4 fruit fly cellular contexts compared by ENCODE assay signal in the genomic region with DNA sequence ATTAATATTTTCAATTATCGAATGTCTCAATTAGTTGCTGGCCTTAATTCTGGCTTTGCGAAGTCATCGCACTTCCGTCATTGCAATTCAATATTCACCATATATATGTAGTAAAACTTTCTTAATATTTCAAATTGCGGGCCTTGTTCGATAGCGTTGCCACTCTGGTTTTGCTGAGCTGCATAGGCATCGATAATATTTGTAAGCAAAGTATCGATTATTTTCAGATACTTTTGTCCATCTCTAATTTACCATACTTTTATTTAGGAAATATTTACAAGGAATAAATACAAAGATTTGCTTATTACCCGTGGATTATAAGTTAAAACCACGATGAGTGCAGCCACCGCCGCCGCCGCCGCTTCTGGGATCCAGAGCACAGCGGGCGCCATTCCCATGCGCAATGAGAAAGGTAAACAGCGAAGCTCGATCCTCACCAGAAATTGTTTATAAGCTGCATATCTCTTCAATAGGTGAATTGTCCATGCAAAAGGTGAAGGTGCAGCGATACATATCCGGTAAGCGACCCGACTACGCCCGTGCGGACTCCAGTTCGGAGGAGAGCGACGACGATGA.
A peak's percentile ranks its signal among the peaks of the same experiment; 100 is the strongest.
TF ChIP-seq lines count a peak whose summit lies in the region.

A gene (plus strand): TSS at position 226 of the 576 bp plus-strand sequence.

- TF ChIP-seq CTCF in whole organism, embryonic (GFP tag; optimal IDR thresholded peaks at IDR 0.05; lab: Kevin White, UChicago) = no peak

TF ChIP-seq in whole organism, adult, 20 proteins besides CTCF, POLR2A, EP300 and RAD21:
- TF ChIP-seq CG14711 (tag; optimal IDR thresholded peaks at IDR 0.05; lab: Kevin White, UChicago) (peak; percentile 6), toe (GFP tag; optimal IDR thresholded peaks at IDR 0.05; lab: Kevin White, UChicago) (peak; percentile 9), Mnt (GFP tag; optimal IDR thresholded peaks at IDR 0.05; lab: Kevin White, UChicago) (peak; percentile 0), CG11617 (GFP tag; optimal IDR thresholded peaks at IDR 0.05; lab: Kevin White, UChicago) (no peak), CG33017 (tag; optimal IDR thresholded peaks at IDR 0.05; lab: Kevin White, UChicago) (no peak), bab1 (GFP tag; optimal IDR thresholded peaks at IDR 0.05; lab: Kevin White, UChicago) (peak; percentile 53)
TF ChIP-seq in whole organism, adult: peak in this region for 4.

TF ChIP-seq in whole organism, embryonic, 481 proteins besides CTCF, POLR2A, EP300 and RAD21 (continues in another document):
- TF ChIP-seq esg (GFP tag; conservative IDR thresholded peaks at IDR 0.05; lab: Robert Waterston, UW) (no peak), BEAF-32 (GFP tag; optimal IDR thresholded peaks at IDR 0.05; lab: Kevin White, UChicago) (peak; percentile 84), CG30431 (GFP tag; optimal IDR thresholded peaks at IDR 0.05; lab: Kevin White, UChicago) (no peak), CG2116 (GFP tag; optimal IDR thresholded peaks at IDR 0.05; lab: Kevin White, UChicago) (peak; percentile 96), CG6254 (GFP tag; optimal IDR thresholded peaks at IDR 0.05; lab: Kevin White, UChicago) (no peak), HLH54F (GFP tag; optimal IDR thresholded peaks at IDR 0.05; lab: Kevin White, UChicago) (no peak), Fer3 (tag; optimal IDR thresholded peaks at IDR 0.05; lab: Kevin White, UChicago) (peak; percentile 25), btn (GFP tag; optimal IDR thresholded peaks at IDR 0.05; lab: Kevin White, UChicago) (no peak), zf30C (GFP tag; optimal IDR thresholded peaks at IDR 0.05; lab: Kevin White, UChicago) (no peak), ato (GFP tag; IDR thresholded peaks at IDR 0.05; lab: Robert Waterston, UW; ENCODE audit: partially characterized antibody) (0 out of 2 replicates have a peak, but pooled peaks have one; percentile 15), vnd (GFP tag; IDR thresholded peaks at IDR 0.05; lab: Robert Waterston, UW; ENCODE audit: partially characterized antibody) (0 out of 3 replicates have a peak, but pooled peaks have one; percentile 43), cas (GFP tag; IDR thresholded peaks at IDR 0.05; lab: Robert Waterston, UW) (no peak), CG4328 (GFP tag; optimal IDR thresholded peaks at IDR 0.05; lab: Kevin White, UChicago) (no peak), inv (GFP tag; IDR thresholded peaks at IDR 0.05; lab: Robert Waterston, UW; ENCODE audit: partially characterized antibody) (peak; percentile 66; the same call in 1 of the 2 replicates), CG4730 (GFP tag; IDR thresholded peaks at IDR 0.05; lab: Robert Waterston, UW) (no peak), row (GFP tag; IDR thresholded peaks at IDR 0.05; lab: Robert Waterston, UW) (0 out of 3 replicates have a peak, but pooled peaks have one; percentile 8), zen2 (GFP tag; IDR thresholded peaks at IDR 0.05; lab: Robert Waterston, UW; ENCODE audit: partially characterized antibody) (no peak; the same call in 2 of the 3 replicates), ttk (GFP tag; IDR thresholded peaks at IDR 0.05; lab: Robert Waterston, UW) (no peak), CG43689 (GFP tag; IDR thresholded peaks at IDR 0.05; lab: Robert Waterston, UW) (no peak), Max (GFP tag; optimal IDR thresholded peaks at IDR 0.05; lab: Kevin White, UChicago) (no peak), peb (GFP tag; IDR thresholded peaks at IDR 0.05; lab: Robert Waterston, UW) (no peak), sna (GFP tag; IDR thresholded peaks at IDR 0.05; lab: Robert Waterston, UW; ENCODE audit: partially characterized antibody) (0 out of 2 replicates have a peak, but pooled peaks have one; percentile 15), sc (optimal IDR thresholded peaks at IDR 0.05; lab: Kevin White, UChicago) (no peak), sc (GFP tag; optimal IDR thresholded peaks at IDR 0.05; lab: Kevin White, UChicago) (no peak)

TF ChIP-seq in whole organism, prepupa, 60 proteins besides CTCF, POLR2A, EP300 and RAD21:
- TF ChIP-seq esn (GFP tag; optimal IDR thresholded peaks at IDR 0.05; lab: Kevin White, UChicago) (peak; percentile 8), cyc (GFP tag; optimal IDR thresholded peaks at IDR 0.05; lab: Kevin White, UChicago) (peak; percentile 0), CG9139 (GFP tag; optimal IDR thresholded peaks at IDR 0.05; lab: Kevin White, UChicago) (no peak)

TF ChIP-seq in whole organism, wandering third instar larva, 38 proteins besides CTCF, POLR2A, EP300 and RAD21:
- TF ChIP-seq CG9705 (GFP tag; optimal IDR thresholded peaks at IDR 0.05; lab: Kevin White, UChicago) = peak; percentile 4
- TF ChIP-seq sage (GFP tag; optimal IDR thresholded peaks at IDR 0.05; lab: Kevin White, UChicago) = peak; percentile 47
- no peak for TF ChIP-seq Abd-B (GFP tag; optimal IDR thresholded peaks at IDR 0.05; lab: Kevin White, UChicago)
